Fruit fly (Drosophila melanogaster) whole organism, adult: Measurements from ENCODE around the gene Grasp65.

Experiments used
- CG11617 ChIP-seq: fragments of 200-800 bp; sonication (Bioruptor generic); optimal IDR thresholded peaks from 2 replicates; lab custom pipeline; 2017; ENCODE audit warnings: mild to moderate bottlenecking, missing biosample characterization, missing genetic modification reagents, missing genetic modification characterization
- CG12768 ChIP-seq: fragments of 200-800 bp; sonication (Bioruptor generic); optimal IDR thresholded peaks from 2 replicates; lab custom pipeline; 2017; ENCODE audit warnings: missing biosample characterization, missing genetic modification characterization, mild to moderate bottlenecking, moderate library complexity, missing genetic modification reagents
- CG14711 ChIP-seq: fragments of 200-800 bp; sonication (Bioruptor generic); optimal IDR thresholded peaks from 2 replicates; lab custom pipeline; 2018; ENCODE audit warnings: missing biosample characterization, mild to moderate bottlenecking, missing genetic modification characterization, moderate library complexity
- CG1620 ChIP-seq: fragments of 200-800 bp; sonication (Bioruptor generic); optimal IDR thresholded peaks from 2 replicates; lab custom pipeline; 2016; ENCODE audit warnings: missing biosample characterization, missing genetic modification characterization
- CG33017 ChIP-seq: fragments of 200-800 bp; sonication (Bioruptor generic); optimal IDR thresholded peaks from 2 replicates; lab custom pipeline; 2018; ENCODE audit warnings: missing biosample characterization, mild to moderate bottlenecking, missing genetic modification characterization, moderate library complexity
- CG5204 ChIP-seq: fragments of 200-800 bp; sonication (Bioruptor generic); optimal IDR thresholded peaks from 2 replicates; lab custom pipeline; 2016; ENCODE audit warnings: missing biosample characterization, missing genetic modification characterization
- CG7045 ChIP-seq: fragments of 200-800 bp; sonication (Bioruptor generic); optimal IDR thresholded peaks from 2 replicates; lab custom pipeline; 2017; ENCODE audit warnings: missing biosample characterization, mild to moderate bottlenecking, missing genetic modification characterization
- CG7101 ChIP-seq: fragments of 200-800 bp; sonication (Bioruptor generic); optimal IDR thresholded peaks from 2 replicates; lab custom pipeline; 2018; ENCODE audit warnings: missing biosample characterization, mild to moderate bottlenecking, missing genetic modification characterization, moderate library complexity
- Clk ChIP-seq: fragments of 200-800 bp; sonication (Bioruptor generic); optimal IDR thresholded peaks from 2 replicates; lab custom pipeline; 2017; ENCODE audit warnings: missing biosample characterization, missing genetic modification characterization
- Crg-1 ChIP-seq: fragments of 200-800 bp; sonication (Bioruptor generic); optimal IDR thresholded peaks from 2 replicates; lab custom pipeline; 2016; ENCODE audit warnings: missing biosample characterization, missing genetic modification characterization
- Hr96 ChIP-seq: fragments of 200-800 bp; sonication (Bioruptor generic); optimal IDR thresholded peaks from 2 replicates; lab custom pipeline; 2016; ENCODE audit warnings: missing biosample characterization, missing genetic modification characterization
- Mnt ChIP-seq: fragments of 200-800 bp; sonication (Bioruptor generic); optimal IDR thresholded peaks from 2 replicates; lab custom pipeline; 2016; ENCODE audit warnings: missing biosample characterization, mild to moderate bottlenecking, missing genetic modification characterization
- bab1 ChIP-seq: fragments of 200-800 bp; sonication (Bioruptor generic); optimal IDR thresholded peaks from 3 replicates; lab custom pipeline; 2019; ENCODE audit warnings: missing biosample characterization, mild to moderate bottlenecking, missing genetic modification characterization, moderate library complexity
- cic ChIP-seq: fragments of 200-800 bp; sonication (Bioruptor generic); optimal IDR thresholded peaks from 2 replicates; lab custom pipeline; 2017; ENCODE audit warnings: missing biosample characterization, mild to moderate bottlenecking, missing genetic modification characterization, moderate library complexity
- cnc ChIP-seq, 2 experiments: fragments of >200 bp; optimal IDR thresholded peaks; 2 replicates each; lab custom pipeline; 2017
- kay ChIP-seq: fragments of 200-800 bp; sonication (Bioruptor generic); peaks from one replicate; lab custom pipeline; 2016; ENCODE audit warnings: missing biosample characterization, missing genetic modification characterization, borderline replicate concordance
- ovo ChIP-seq: fragments of 200-800 bp; sonication (Bioruptor generic); optimal IDR thresholded peaks from 2 replicates; lab custom pipeline; 2016; ENCODE audit warnings: missing biosample characterization, missing genetic modification characterization
- pad ChIP-seq: fragments of 200-800 bp; sonication (Bioruptor generic); optimal IDR thresholded peaks from 3 replicates; lab custom pipeline; 2017; ENCODE audit warnings: missing biosample characterization, missing genetic modification characterization, mild to moderate bottlenecking, moderate library complexity, missing genetic modification reagents
- tj ChIP-seq: fragments of 200-800 bp; sonication (Bioruptor generic); optimal IDR thresholded peaks from 3 replicates; lab custom pipeline; 2017; ENCODE audit warnings: missing biosample characterization, mild to moderate bottlenecking, missing genetic modification characterization, moderate library complexity
- toe ChIP-seq: fragments of 200-800 bp; sonication (Bioruptor generic); optimal IDR thresholded peaks from 2 replicates; lab custom pipeline; 2016; ENCODE audit warnings: missing biosample characterization, missing genetic modification characterization

The Grasp65 gene

dm6 chr3L:19929051-19929718, 4.4 kb downstream of the Grasp65 start:
- peak; percentile 23 for TF ChIP-seq CG14711 (tag; lab: Kevin White, UChicago)
- TF ChIP-seq CG1620 (GFP tag; lab: Kevin White, UChicago) = no peak
- no peak for TF ChIP-seq CG7045
- TF ChIP-seq tj (GFP tag; lab: Kevin White, UChicago) = peak; percentile 19
- no peak for TF ChIP-seq pad
- no peak for TF ChIP-seq ovo (GFP tag; lab: Kevin White, UChicago)
- no peak for TF ChIP-seq bab1 (GFP tag; lab: Kevin White, UChicago)
- peak; percentile 19 for TF ChIP-seq cic
- TF ChIP-seq toe = no peak
- TF ChIP-seq Clk (GFP tag; lab: Kevin White, UChicago) = no peak
- no peak for TF ChIP-seq Mnt (GFP tag; lab: Kevin White, UChicago)
- TF ChIP-seq CG7101 (tag; lab: Kevin White, UChicago) = peak; percentile 10
- TF ChIP-seq CG5204 = no peak
- no peak for TF ChIP-seq Hr96
- TF ChIP-seq kay (GFP tag; lab: Kevin White, UChicago) = no peak
- TF ChIP-seq CG11617 (GFP tag; lab: Kevin White, UChicago) = peak; percentile 26
- no peak for TF ChIP-seq CG33017 (tag; lab: Kevin White, UChicago)
- no peak for TF ChIP-seq Crg-1 (GFP tag; lab: Kevin White, UChicago)
- no peak for TF ChIP-seq CG12768
- no peak for TF ChIP-seq cnc (optimal IDR thresholded peaks at IDR 0.05; lab: Kevin White, UChicago)

- TF ChIP-seq CG12768 = peak; percentile 54
- TF ChIP-seq kay (GFP tag; lab: Kevin White, UChicago) = peak; percentile 97
- no peak for TF ChIP-seq tj (GFP tag; lab: Kevin White, UChicago)
- peak; percentile 17 for TF ChIP-seq ovo (GFP tag; lab: Kevin White, UChicago)
- peak; percentile 30 for TF ChIP-seq CG7045
- peak; percentile 89 for TF ChIP-seq cic
- no peak for TF ChIP-seq Clk (GFP tag; lab: Kevin White, UChicago)
- TF ChIP-seq cnc (optimal IDR thresholded peaks at IDR 0.05; lab: Kevin White, UChicago) = no peak
- TF ChIP-seq Mnt (GFP tag; lab: Kevin White, UChicago) = peak; percentile 56
Measured at dm6 chr3L:19929719-19930334, 5.1 kb downstream of the Grasp65 start.

- TF ChIP-seq CG33017 (tag; lab: Kevin White, UChicago) = no peak
- no peak for TF ChIP-seq CG12768
- TF ChIP-seq ovo (GFP tag; lab: Kevin White, UChicago) = no peak
- TF ChIP-seq CG11617 (GFP tag; lab: Kevin White, UChicago) = no peak
- TF ChIP-seq bab1 (GFP tag; lab: Kevin White, UChicago) = no peak
- TF ChIP-seq Clk (GFP tag; lab: Kevin White, UChicago) = no peak
- TF ChIP-seq Mnt (GFP tag; lab: Kevin White, UChicago) = no peak
- TF ChIP-seq kay (GFP tag; lab: Kevin White, UChicago) = no peak
- no peak for TF ChIP-seq CG1620 (GFP tag; lab: Kevin White, UChicago)
- no peak for TF ChIP-seq CG7101 (tag; lab: Kevin White, UChicago)
- no peak for TF ChIP-seq CG5204
- TF ChIP-seq pad = no peak
- TF ChIP-seq cic = no peak
Measured at dm6 chr3L:19931391-19931790, 6.6 kb downstream of the Grasp65 start, which contains the start of gene CG46462. Gene CG46462, plus strand, starts transcription at chr3L:19931691.

- TF ChIP-seq CG33017 (tag; lab: Kevin White, UChicago) (peak; percentile 36), Mnt (GFP tag; lab: Kevin White, UChicago) (peak; percentile 39), CG7101 (tag; lab: Kevin White, UChicago) (peak; percentile 39), pad (peak; percentile 21), tj (GFP tag; lab: Kevin White, UChicago) (peak; percentile 15), ovo (GFP tag; lab: Kevin White, UChicago) (peak; percentile 25), CG5204 (no peak), CG11617 (GFP tag; lab: Kevin White, UChicago) (peak; percentile 54), kay (GFP tag; lab: Kevin White, UChicago) (peak; percentile 78), CG14711 (tag; lab: Kevin White, UChicago) (peak; percentile 19), cic (peak; percentile 72), Clk (GFP tag; lab: Kevin White, UChicago) (peak; percentile 4), CG7045 (peak; percentile 66), bab1 (GFP tag; lab: Kevin White, UChicago) (no peak), Crg-1 (GFP tag; lab: Kevin White, UChicago) (peak; percentile 71), CG12768 (peak; percentile 74), cnc (optimal IDR thresholded peaks at IDR 0.05; lab: Kevin White, UChicago) (no peak), toe (no peak), CG1620 (GFP tag; lab: Kevin White, UChicago) (peak; percentile 19), Hr96 (no peak)
Measured at dm6 chr3L:19932917-19933316, 8.2 kb downstream of the Grasp65 start.

dm6 chr3L:19939024-19939423, 14.3 kb downstream of the Grasp65 start, which contains the start of gene Ac76E:
Gene Ac76E, plus strand, starts transcription at chr3L:19939287.
- TF ChIP-seq Mnt (GFP tag; lab: Kevin White, UChicago) (peak; percentile 68), ovo (GFP tag; lab: Kevin White, UChicago) (no peak), Clk (GFP tag; lab: Kevin White, UChicago) (no peak), CG14711 (tag; lab: Kevin White, UChicago) (peak; percentile 14), bab1 (GFP tag; lab: Kevin White, UChicago) (peak; percentile 24), CG11617 (GFP tag; lab: Kevin White, UChicago) (peak; percentile 40), CG7045 (peak; percentile 52), CG33017 (tag; lab: Kevin White, UChicago) (peak; percentile 36), toe (peak; percentile 19), cnc (optimal IDR thresholded peaks at IDR 0.05; lab: Kevin White, UChicago) (no peak), Crg-1 (GFP tag; lab: Kevin White, UChicago) (no peak), cic (peak; percentile 64), tj (GFP tag; lab: Kevin White, UChicago) (peak; percentile 34), Hr96 (peak; percentile 18), CG5204 (no peak), kay (GFP tag; lab: Kevin White, UChicago) (peak; percentile 29), CG12768 (peak; percentile 56)
